Fruit fly (Drosophila melanogaster): ENCODE data around the gene step.
A peak's percentile ranks its signal among the peaks of the same experiment; 100 is the strongest.

step gene

dm6 chr2L:21794547-21795341, 37.5 kb upstream of the step start (continued):
- peak; percentile 98 for TF ChIP-seq ci (GFP tag; IDR thresholded peaks at IDR 0.05)
- TF ChIP-seq Dp (GFP tag; optimal IDR thresholded peaks at IDR 0.05): no peak
- peak; percentile 95 for TF ChIP-seq CG8944 (GFP tag; optimal IDR thresholded peaks at IDR 0.05)
- peak; percentile 80 for TF ChIP-seq CG10565 (GFP tag; optimal IDR thresholded peaks at IDR 0.05)
- TF ChIP-seq chinmo (GFP tag; IDR thresholded peaks at IDR 0.05; ENCODE audit: partially characterized antibody): 0 out of 4 replicates have a peak, but pooled peaks have one; percentile 33
- peak; percentile 99 for TF ChIP-seq CG17361 (GFP tag; IDR thresholded peaks at IDR 0.05)
- peak; percentile 95 for TF ChIP-seq ATbp (GFP tag; optimal IDR thresholded peaks at IDR 0.05)
- TF ChIP-seq CG9727 (GFP tag; optimal IDR thresholded peaks at IDR 0.05): peak; percentile 98
- peak; percentile 95 for TF ChIP-seq pnt (GFP tag; optimal IDR thresholded peaks at IDR 0.05)
- TF ChIP-seq mirr (GFP tag; optimal IDR thresholded peaks at IDR 0.05): peak; percentile 97
- TF ChIP-seq CG33213 (GFP tag; optimal IDR thresholded peaks at IDR 0.05): peak; percentile 95
- TF ChIP-seq ftz-f1 (GFP tag; optimal IDR thresholded peaks at IDR 0.05): peak; percentile 67
- TF ChIP-seq CG7928 (GFP tag; optimal IDR thresholded peaks at IDR 0.05): peak; percentile 78
- TF ChIP-seq CG18619 (GFP tag; optimal IDR thresholded peaks at IDR 0.05): peak; percentile 97
- peak; percentile 95 for TF ChIP-seq ase (GFP tag; IDR thresholded peaks at IDR 0.05)
- TF ChIP-seq CG14441 (GFP tag; IDR thresholded peaks at IDR 0.05): peak; percentile 97
- TF ChIP-seq odd (GFP tag; optimal IDR thresholded peaks at IDR 0.05): peak; percentile 95
- peak; percentile 86 for TF ChIP-seq CG30020 (tag; optimal IDR thresholded peaks at IDR 0.05)
- no peak for TF ChIP-seq vnd (GFP tag; IDR thresholded peaks at IDR 0.05; ENCODE audit: partially characterized antibody)
- peak; percentile 24; the same call in 1 of the 2 replicates for TF ChIP-seq CG13287 (GFP tag; IDR thresholded peaks at IDR 0.05; ENCODE audit: partially characterized antibody)
- TF ChIP-seq CG3838 (GFP tag; optimal IDR thresholded peaks at IDR 0.05): peak; percentile 92
- TF ChIP-seq toy (GFP tag; IDR thresholded peaks at IDR 0.05): peak; percentile 95
- peak; percentile 88 for TF ChIP-seq btn (GFP tag; optimal IDR thresholded peaks at IDR 0.05)
- TF ChIP-seq pum (GFP tag; optimal IDR thresholded peaks at IDR 0.05): peak; percentile 97
- TF ChIP-seq CG1792 (GFP tag; optimal IDR thresholded peaks at IDR 0.05): peak; percentile 94
- TF ChIP-seq CG11695 (GFP tag; IDR thresholded peaks at IDR 0.05): peak; percentile 97
- peak; percentile 97 for TF ChIP-seq CG17359 (tag; optimal IDR thresholded peaks at IDR 0.05)
- TF ChIP-seq CG10147 (GFP tag; optimal IDR thresholded peaks at IDR 0.05): peak; percentile 95
- peak; percentile 78 for TF ChIP-seq CG4360 (GFP tag; IDR thresholded peaks at IDR 0.05)
- peak; percentile 97 for TF ChIP-seq gsb-n (tag; optimal IDR thresholded peaks at IDR 0.05)
- TF ChIP-seq CG12071 (GFP tag; optimal IDR thresholded peaks at IDR 0.05): peak; percentile 97
- peak; percentile 96 for TF ChIP-seq CG8388 (GFP tag; optimal IDR thresholded peaks at IDR 0.05)
- TF ChIP-seq CG4404 (GFP tag; IDR thresholded peaks at IDR 0.05): peak; percentile 98
- peak; percentile 87 for TF ChIP-seq exex (tag; optimal IDR thresholded peaks at IDR 0.05)
- TF ChIP-seq twi (tag; optimal IDR thresholded peaks at IDR 0.05): peak; percentile 96
- peak; percentile 97 for TF ChIP-seq MBD-R2 (GFP tag; IDR thresholded peaks at IDR 0.05)
- TF ChIP-seq CG4730 (GFP tag; IDR thresholded peaks at IDR 0.05): peak; percentile 95
- TF ChIP-seq Rx (GFP tag; IDR thresholded peaks at IDR 0.05): peak; percentile 94
- peak; percentile 98 for TF ChIP-seq zfh1 (GFP tag; IDR thresholded peaks at IDR 0.05)
- TF ChIP-seq dm (GFP tag; optimal IDR thresholded peaks at IDR 0.05): peak; percentile 90
- peak; percentile 31 for TF ChIP-seq CG9797 (GFP tag; optimal IDR thresholded peaks at IDR 0.05)
- TF ChIP-seq CG7839 (tag; optimal IDR thresholded peaks at IDR 0.05): peak; percentile 98
- no peak for TF ChIP-seq CG8478 (optimal IDR thresholded peaks at IDR 0.05)
- peak; percentile 96 for TF ChIP-seq oc (tag; optimal IDR thresholded peaks at IDR 0.05)
- peak; percentile 98 for TF ChIP-seq CG17829 (tag; optimal IDR thresholded peaks at IDR 0.05)
- peak; percentile 96 for TF ChIP-seq CG13894 (tag; optimal IDR thresholded peaks at IDR 0.05)
- peak; percentile 96 for TF ChIP-seq CG16815 (GFP tag; optimal IDR thresholded peaks at IDR 0.05)
- peak; percentile 88 for TF ChIP-seq TFAM (GFP tag; optimal IDR thresholded peaks at IDR 0.05)
- TF ChIP-seq CG6254 (GFP tag; optimal IDR thresholded peaks at IDR 0.05): peak; percentile 94
